Worm (Caenorhabditis elegans): ENCODE results near the gene myo-6.

Gene myo-6

ce11 chrIII:13434404-13434803 lies 24.8 kb downstream of the myo-6 start, which contains the start of gene F45G2.7:
Gene F45G2.7, minus strand, starts transcription at chrIII:13434504.
- TF ChIP-seq tlp-1 (tag; optimal IDR thresholded peaks at IDR 0.05) (no peak), unc-30 (tag; optimal IDR thresholded peaks at IDR 0.05) (no peak), egl-13 (tag; optimal IDR thresholded peaks at IDR 0.05) (no peak), sup-37 (GFP tag; optimal IDR thresholded peaks at IDR 0.05) (no peak), nhr-77 (tag; optimal IDR thresholded peaks at IDR 0.05) (no peak)

ce11 chrIII:13435570-13435969 lies 26.0 kb downstream of the myo-6 start, which contains the start of gene F45G2.8:
Gene F45G2.8, minus strand, starts transcription at chrIII:13435670.
- TF ChIP-seq F16B12.6 (tag; optimal IDR thresholded peaks at IDR 0.05) (no peak), nhr-90 (tag; optimal IDR thresholded peaks at IDR 0.05; ENCODE audit: poor library complexity) (no peak), grh-1 (GFP tag; IDR thresholded peaks at IDR 0.05) (no peak), fkh-8 (tag; optimal IDR thresholded peaks at IDR 0.05) (no peak), ceh-63 (GFP tag; optimal IDR thresholded peaks at IDR 0.05) (no peak), efl-3 (GFP tag; optimal IDR thresholded peaks at IDR 0.05) (no peak), unc-98 (GFP tag; IDR thresholded peaks at IDR 0.05) (no peak), nhr-237 (tag; optimal IDR thresholded peaks at IDR 0.05) (no peak), mdl-1 (tag; optimal IDR thresholded peaks at IDR 0.05) (no peak), rnt-1 (tag; optimal IDR thresholded peaks at IDR 0.05) (no peak), nhr-84 (tag; optimal IDR thresholded peaks at IDR 0.05) (no peak), lin-14 (GFP tag; optimal IDR thresholded peaks at IDR 0.05) (no peak), Y116A8C.19 (tag; optimal IDR thresholded peaks at IDR 0.05; ENCODE audit: borderline replicate concordance) (no peak), pag-3 (tag; optimal IDR thresholded peaks at IDR 0.05; ENCODE audit: borderline replicate concordance, insufficient read depth) (no peak)

- no peak for TF ChIP-seq unc-30 (tag; optimal IDR thresholded peaks at IDR 0.05)
Observed at ce11 chrIII:13436843-13437242, 27.2 kb downstream of the myo-6 start, which contains the start of gene F45G2.9. Gene F45G2.9, minus strand, starts transcription at chrIII:13436943.

- TF ChIP-seq snu-23 (GFP tag; optimal IDR thresholded peaks at IDR 0.05) (peak; percentile 29), unc-98 (GFP tag; IDR thresholded peaks at IDR 0.05) (peak; percentile 9; the same call in 1 of the 2 replicates), mep-1 (tag; optimal IDR thresholded peaks at IDR 0.05) (peak; percentile 0), hpl-2 (GFP tag; optimal IDR thresholded peaks at IDR 0.05) (no peak), nhr-71 (tag; optimal IDR thresholded peaks at IDR 0.05) (peak; percentile 58), dsc-1 (tag; optimal IDR thresholded peaks at IDR 0.05) (peak; percentile 52), sox-4 (tag; optimal IDR thresholded peaks at IDR 0.05) (peak; percentile 6), fkh-4 (tag; optimal IDR thresholded peaks at IDR 0.05; ENCODE audit: borderline replicate concordance) (peak; percentile 5), nhr-47 (tag; optimal IDR thresholded peaks at IDR 0.05) (peak; percentile 70), skn-1 (tag; optimal IDR thresholded peaks at IDR 0.05) (peak; percentile 19), elt-2 (tag; optimal IDR thresholded peaks at IDR 0.05) (no peak), egl-13 (tag; optimal IDR thresholded peaks at IDR 0.05) (peak; percentile 15), tbx-2 (tag; optimal IDR thresholded peaks at IDR 0.05) (peak; percentile 59), ceh-82 (tag; optimal IDR thresholded peaks at IDR 0.05) (peak in 1 of 3 experiments; percentile 35), ceh-90 (tag; optimal IDR thresholded peaks at IDR 0.05) (peak; percentile 83), nhr-90 (tag; optimal IDR thresholded peaks at IDR 0.05; ENCODE audit: poor library complexity) (peak; percentile 62), pax-3 (tag; optimal IDR thresholded peaks at IDR 0.05) (no peak), lsy-2 (tag; optimal IDR thresholded peaks at IDR 0.05) (peak; percentile 38 to 71), lin-35 (GFP tag; optimal IDR thresholded peaks at IDR 0.05) (peak; percentile 87 to 93), efl-1 (optimal IDR thresholded peaks at IDR 0.05) (peak; percentile 25 to 88), efl-1 (GFP tag; optimal IDR thresholded peaks at IDR 0.05 in 1 of 2) (peak; percentile 91 to 99), isw-1 (GFP tag; IDR thresholded peaks at IDR 0.05) (0 out of 2 replicates have a peak, but pooled peaks have one; percentile 22), nhr-85 (tag) (peak; percentile 66), ces-1 (GFP tag; optimal IDR thresholded peaks at IDR 0.05) (no peak), nhr-12 (tag; optimal IDR thresholded peaks at IDR 0.05) (no peak), xbp-1 (tag; optimal IDR thresholded peaks at IDR 0.05) (peak; percentile 19), lir-3 (tag; optimal IDR thresholded peaks at IDR 0.05; ENCODE audit: poor library complexity) (peak; percentile 76), irx-1 (tag; optimal IDR thresholded peaks at IDR 0.05) (peak; percentile 55), ztf-11 (tag; optimal IDR thresholded peaks at IDR 0.05) (peak in 1 of 2 experiments; percentile 47), nhr-11 (tag; optimal IDR thresholded peaks at IDR 0.05) (no peak), elt-3 (tag; optimal IDR thresholded peaks at IDR 0.05) (no peak)
Observed at ce11 chrIII:13439415-13439814, 29.8 kb downstream of the myo-6 start, which contains the start of gene ciao-2B. Gene ciao-2B, minus strand, starts transcription at chrIII:13439544.
